Fruit fly (Drosophila melanogaster): Measurements from ENCODE around the gene CG4230.

Gene CG4230

dm6 chr2L:5099790-5100360 lies 3.8 kb downstream of the CG4230 start, which contains the start of gene ND-13A:
Gene ND-13A (minus strand): TSS chr2L:5100288.
- no peak for TF ChIP-seq cnc (optimal IDR thresholded peaks at IDR 0.05)
- peak; percentile 44 for TF ChIP-seq bab1 (GFP tag; optimal IDR thresholded peaks at IDR 0.05)

dm6 chr2L:5100577-5100976 lies 4.5 kb downstream of the CG4230 start, which contains the start of gene Msp300:
Gene Msp300 (plus strand): TSS chr2L:5100877.
- TF ChIP-seq kay (GFP tag; ENCODE audit: borderline replicate concordance) (no peak), Clk (GFP tag; optimal IDR thresholded peaks at IDR 0.05) (no peak), ovo (GFP tag; optimal IDR thresholded peaks at IDR 0.05) (no peak), CG5204 (GFP tag; optimal IDR thresholded peaks at IDR 0.05) (no peak), Crg-1 (GFP tag; optimal IDR thresholded peaks at IDR 0.05) (no peak), CG14711 (tag; optimal IDR thresholded peaks at IDR 0.05) (no peak), CG1620 (GFP tag; optimal IDR thresholded peaks at IDR 0.05) (no peak), Mnt (GFP tag; optimal IDR thresholded peaks at IDR 0.05) (no peak), CG7045 (GFP tag; optimal IDR thresholded peaks at IDR 0.05) (no peak), CG33017 (tag; optimal IDR thresholded peaks at IDR 0.05) (no peak)

dm6 chr2L:5103733-5104132 lies 7.7 kb downstream of the CG4230 start:
- TF ChIP-seq kay (GFP tag; ENCODE audit: borderline replicate concordance) (peak; percentile 92), cic (GFP tag; optimal IDR thresholded peaks at IDR 0.05) (no peak)

- TF ChIP-seq CG1620 (GFP tag; optimal IDR thresholded peaks at IDR 0.05) = peak; percentile 88
- TF ChIP-seq Hr96 (GFP tag; optimal IDR thresholded peaks at IDR 0.05) = peak; percentile 97
- TF ChIP-seq CG14711 (tag; optimal IDR thresholded peaks at IDR 0.05) = peak; percentile 89
- peak; percentile 91 for TF ChIP-seq Mnt (GFP tag; optimal IDR thresholded peaks at IDR 0.05)
- peak; percentile 94 for TF ChIP-seq CG12768 (GFP tag; optimal IDR thresholded peaks at IDR 0.05)
- TF ChIP-seq kay (GFP tag; ENCODE audit: borderline replicate concordance) = peak; percentile 94
- peak; percentile 97 for TF ChIP-seq CG33017 (tag; optimal IDR thresholded peaks at IDR 0.05)
- TF ChIP-seq CG11617 (GFP tag; optimal IDR thresholded peaks at IDR 0.05) = peak; percentile 98
- peak; percentile 78 for TF ChIP-seq cic (GFP tag; optimal IDR thresholded peaks at IDR 0.05)
- TF ChIP-seq cnc (optimal IDR thresholded peaks at IDR 0.05) = no peak
- peak; percentile 93 for TF ChIP-seq bab1 (GFP tag; optimal IDR thresholded peaks at IDR 0.05)
- TF ChIP-seq ovo (GFP tag; optimal IDR thresholded peaks at IDR 0.05) = peak; percentile 89
- peak; percentile 95 for TF ChIP-seq Clk (GFP tag; optimal IDR thresholded peaks at IDR 0.05)
- peak; percentile 84 for TF ChIP-seq tj (GFP tag; optimal IDR thresholded peaks at IDR 0.05)
- peak; percentile 98 for TF ChIP-seq CG5204 (GFP tag; optimal IDR thresholded peaks at IDR 0.05)
- TF ChIP-seq Crg-1 (GFP tag; optimal IDR thresholded peaks at IDR 0.05) = peak; percentile 94
- peak; percentile 93 for TF ChIP-seq toe (GFP tag; optimal IDR thresholded peaks at IDR 0.05)
- peak; percentile 97 for TF ChIP-seq CG7101 (tag; optimal IDR thresholded peaks at IDR 0.05)
- peak; percentile 96 for TF ChIP-seq CG7045 (GFP tag; optimal IDR thresholded peaks at IDR 0.05)
- peak; percentile 86 for TF ChIP-seq pad (GFP tag; optimal IDR thresholded peaks at IDR 0.05)
Measured at dm6 chr2L:5107626-5108272, 11.7 kb downstream of the CG4230 start.

dm6 chr2L:5108273-5108653 lies 12.2 kb downstream of the CG4230 start:
- TF ChIP-seq CG14711 (tag; optimal IDR thresholded peaks at IDR 0.05) = no peak
- peak; percentile 82 for TF ChIP-seq cic (GFP tag; optimal IDR thresholded peaks at IDR 0.05)
- TF ChIP-seq Hr96 (GFP tag; optimal IDR thresholded peaks at IDR 0.05) = no peak
- no peak for TF ChIP-seq toe (GFP tag; optimal IDR thresholded peaks at IDR 0.05)
- TF ChIP-seq Crg-1 (GFP tag; optimal IDR thresholded peaks at IDR 0.05) = no peak
- no peak for TF ChIP-seq pad (GFP tag; optimal IDR thresholded peaks at IDR 0.05)

dm6 chr2L:5109059-5109458 lies 13.0 kb downstream of the CG4230 start:
- TF ChIP-seq cnc (optimal IDR thresholded peaks at IDR 0.05) = no peak
- TF ChIP-seq ovo (GFP tag; optimal IDR thresholded peaks at IDR 0.05) = no peak
- TF ChIP-seq kay (GFP tag; ENCODE audit: borderline replicate concordance) = no peak
- TF ChIP-seq CG11617 (GFP tag; optimal IDR thresholded peaks at IDR 0.05) = no peak
- no peak for TF ChIP-seq Crg-1 (GFP tag; optimal IDR thresholded peaks at IDR 0.05)
- TF ChIP-seq tj (GFP tag; optimal IDR thresholded peaks at IDR 0.05) = no peak
- TF ChIP-seq CG12768 (GFP tag; optimal IDR thresholded peaks at IDR 0.05) = no peak
- no peak for TF ChIP-seq CG33017 (tag; optimal IDR thresholded peaks at IDR 0.05)
- TF ChIP-seq CG7101 (tag; optimal IDR thresholded peaks at IDR 0.05) = no peak
- TF ChIP-seq CG5204 (GFP tag; optimal IDR thresholded peaks at IDR 0.05) = no peak
- TF ChIP-seq pad (GFP tag; optimal IDR thresholded peaks at IDR 0.05) = no peak
- no peak for TF ChIP-seq Mnt (GFP tag; optimal IDR thresholded peaks at IDR 0.05)
- no peak for TF ChIP-seq toe (GFP tag; optimal IDR thresholded peaks at IDR 0.05)
- TF ChIP-seq CG7045 (GFP tag; optimal IDR thresholded peaks at IDR 0.05) = no peak
- no peak for TF ChIP-seq CG1620 (GFP tag; optimal IDR thresholded peaks at IDR 0.05)
- no peak for TF ChIP-seq cic (GFP tag; optimal IDR thresholded peaks at IDR 0.05)

dm6 chr2L:5111261-5111922 lies 15.4 kb downstream of the CG4230 start:
- TF ChIP-seq kay (GFP tag; ENCODE audit: borderline replicate concordance) = peak; percentile 56
- TF ChIP-seq cnc (optimal IDR thresholded peaks at IDR 0.05) = no peak

All from whole organism, adult.